Fruit fly (Drosophila melanogaster): ENCODE data around the gene CG17568.
A peak's percentile ranks its signal among the peaks of the same experiment; 100 is the strongest.

The CG17568 gene

DNA sequence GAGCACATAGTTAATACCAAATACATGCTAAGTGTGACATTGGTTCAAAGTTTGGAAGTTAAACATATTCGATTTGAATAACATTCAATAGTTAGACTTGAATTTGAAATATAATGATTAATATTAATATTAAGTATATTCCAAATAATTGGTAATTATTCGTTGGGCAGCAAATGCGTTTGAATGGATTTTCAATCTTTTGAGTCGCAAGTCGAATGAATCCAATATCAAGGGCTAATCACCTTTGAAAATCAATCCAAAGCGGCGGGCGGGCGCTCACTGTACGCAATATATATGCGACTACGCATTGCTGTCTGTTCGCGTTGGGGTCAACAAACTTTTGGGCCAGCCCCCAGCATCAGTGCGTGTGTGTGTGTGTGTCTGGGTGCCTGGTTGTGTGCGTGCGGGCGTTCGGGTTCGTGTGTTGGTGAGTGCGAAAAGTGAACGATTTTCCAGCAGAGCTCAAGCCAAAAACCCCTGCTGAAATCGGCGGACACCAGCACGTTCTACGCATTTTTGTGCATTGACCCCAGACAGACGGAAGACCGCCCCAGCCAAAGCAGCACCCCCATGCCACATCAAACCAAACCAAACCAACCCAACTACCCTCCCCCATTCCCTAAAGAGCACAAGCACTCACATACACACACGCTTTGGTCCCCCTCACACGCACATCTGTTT, 43.0 kb downstream of the CG17568 start (continued):
- TF ChIP-seq Sox102F (GFP tag; optimal IDR thresholded peaks at IDR 0.05) (peak; percentile 37), CG8281 (tag; optimal IDR thresholded peaks at IDR 0.05) (no peak), Oli (tag; optimal IDR thresholded peaks at IDR 0.05) (peak; percentile 30), bbx (GFP tag; IDR thresholded peaks at IDR 0.05; ENCODE audit: partially characterized antibody) (peak; percentile 51; the same call in 1 of the 2 replicates), CG6654 (GFP tag; optimal IDR thresholded peaks at IDR 0.05) (no peak), Hand (GFP tag; optimal IDR thresholded peaks at IDR 0.05) (peak; percentile 33), CG8388 (GFP tag; optimal IDR thresholded peaks at IDR 0.05) (peak; percentile 6), fd64A (GFP tag; optimal IDR thresholded peaks at IDR 0.05) (no peak), CG30403 (GFP tag; optimal IDR thresholded peaks at IDR 0.05) (peak; percentile 13), Mes4 (GFP tag; optimal IDR thresholded peaks at IDR 0.05) (no peak), CG10979 (tag; optimal IDR thresholded peaks at IDR 0.05) (peak; percentile 43), gcm (GFP tag; optimal IDR thresholded peaks at IDR 0.05) (peak; percentile 17), Asciz (GFP tag; optimal IDR thresholded peaks at IDR 0.05) (peak; percentile 34), gro (GFP tag; optimal IDR thresholded peaks at IDR 0.05) (no peak), Dbx (GFP tag; IDR thresholded peaks at IDR 0.05) (peak; percentile 60; the same call in 1 of the 3 replicates), Kr (GFP tag; optimal IDR thresholded peaks at IDR 0.05) (peak; percentile 58), Eip74EF (GFP tag; optimal IDR thresholded peaks at IDR 0.05) (peak in 1 of 2 experiments; percentile 5), Xrp1 (GFP tag; IDR thresholded peaks at IDR 0.05) (peak; percentile 19; the same call in 1 of the 2 replicates), CG3847 (GFP tag; IDR thresholded peaks at IDR 0.05) (no peak), CG6175 (GFP tag; IDR thresholded peaks at IDR 0.05) (no peak), gt (GFP tag; IDR thresholded peaks at IDR 0.05) (no peak), lov (optimal IDR thresholded peaks at IDR 0.05) (no peak), lov (GFP tag; IDR thresholded peaks at IDR 0.05) (peak; percentile 32; the same call in 1 of the 3 replicates)

DNA sequence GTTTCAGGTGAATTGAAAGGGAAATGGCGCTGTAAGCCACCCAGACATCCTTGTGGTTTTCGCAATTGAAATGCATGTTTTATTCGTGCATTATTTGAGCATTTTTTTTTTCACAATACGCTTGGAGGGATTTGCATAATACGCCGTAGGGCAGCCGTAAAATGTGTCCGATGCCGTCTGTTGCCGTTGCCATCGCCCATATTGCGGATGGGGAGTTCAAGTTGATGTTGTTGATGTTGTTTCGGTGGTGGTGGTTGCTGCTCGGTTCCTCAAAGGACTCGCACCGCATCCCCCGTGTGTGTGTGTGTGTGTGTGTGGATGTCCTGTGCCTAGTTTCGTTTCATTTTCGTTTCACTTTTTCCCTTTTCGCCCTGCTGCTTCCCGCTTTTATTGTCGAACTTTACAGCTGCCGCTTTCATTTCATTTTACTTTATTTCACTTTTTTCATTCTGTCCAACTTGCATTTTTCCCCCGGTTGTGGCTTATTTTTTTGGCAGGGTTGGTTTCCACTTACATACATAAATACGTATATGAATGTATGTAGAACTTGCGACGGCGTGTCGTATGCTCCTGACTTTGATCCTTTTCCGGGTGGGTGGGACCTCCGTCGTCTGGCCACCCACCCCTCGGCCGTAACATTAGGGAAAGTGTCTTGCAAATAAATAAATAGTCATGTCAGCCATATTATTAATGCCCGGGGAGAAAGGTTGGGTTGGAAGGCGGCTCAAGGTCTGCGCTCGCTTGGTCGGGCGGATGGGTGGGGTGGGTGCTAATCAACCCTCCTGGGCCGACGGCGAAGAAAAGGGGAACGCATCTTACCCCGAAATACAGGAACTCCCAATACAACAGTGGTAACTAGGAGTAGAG, 43.8 kb downstream of the CG17568 start:
- TF ChIP-seq CG7786 (GFP tag; optimal IDR thresholded peaks at IDR 0.05) (no peak), chinmo (GFP tag; IDR thresholded peaks at IDR 0.05; ENCODE audit: partially characterized antibody) (no peak), CG14441 (GFP tag; IDR thresholded peaks at IDR 0.05) (no peak), kni (GFP tag; optimal IDR thresholded peaks at IDR 0.05) (peak; percentile 20), Xbp1 (GFP tag; optimal IDR thresholded peaks at IDR 0.05) (no peak), dati (GFP tag; IDR thresholded peaks at IDR 0.05) (no peak), Pdp1 (GFP tag; optimal IDR thresholded peaks at IDR 0.05) (no peak), nerfin-1 (tag; optimal IDR thresholded peaks at IDR 0.05) (peak; percentile 16), crol (GFP tag; IDR thresholded peaks at IDR 0.05) (0 out of 2 replicates have a peak, but pooled peaks have one; percentile 32), cg (GFP tag; optimal IDR thresholded peaks at IDR 0.05) (peak; percentile 40), zen2 (GFP tag; IDR thresholded peaks at IDR 0.05; ENCODE audit: partially characterized antibody) (0 out of 3 replicates have a peak, but pooled peaks have one; percentile 17), pfk (GFP tag; optimal IDR thresholded peaks at IDR 0.05) (peak; percentile 91), CG14050 (GFP tag; IDR thresholded peaks at IDR 0.05) (no peak), tup (GFP tag; optimal IDR thresholded peaks at IDR 0.05) (no peak), nom (GFP tag; optimal IDR thresholded peaks at IDR 0.05) (peak; percentile 20), CG17802 (tag; optimal IDR thresholded peaks at IDR 0.05) (no peak), pros (GFP tag; optimal IDR thresholded peaks at IDR 0.05) (peak; percentile 98), CG11695 (GFP tag; IDR thresholded peaks at IDR 0.05) (0 out of 3 replicates have a peak, but pooled peaks have one; percentile 11), abd-A (tag; optimal IDR thresholded peaks at IDR 0.05) (peak; percentile 87), cas (GFP tag; IDR thresholded peaks at IDR 0.05) (no peak), Rx (GFP tag; IDR thresholded peaks at IDR 0.05) (0 out of 2 replicates have a peak, but pooled peaks have one; percentile 23), ash1 (GFP tag; optimal IDR thresholded peaks at IDR 0.05) (no peak), vvl (GFP tag; IDR thresholded peaks at IDR 0.05) (peak; percentile 26; the same call in 1 of the 2 replicates), sqz (GFP tag; optimal IDR thresholded peaks at IDR 0.05) (peak; percentile 61)
